Worm (Caenorhabditis elegans) whole organism, dauer: Measurements from ENCODE around the gene F47D12.6.

Experiments
- unc-62 ChIP-seq: sonication (generic microtip); optimal IDR thresholded peaks from 2 replicates; lab custom pipeline; 2017; ENCODE audit warnings: missing biosample characterization, missing genetic modification reagents, missing genetic modification characterization

F47D12.6 gene

ce11 chrIII:6254737-6255136 lies 32.4 kb downstream of the F47D12.6 start, which contains the start of gene srg-8:
Gene srg-8 (minus strand): TSS chrIII:6254837.
- TF ChIP-seq unc-62 (GFP tag; lab: Kevin White, UChicago), result no peak

- TF ChIP-seq unc-62 (GFP tag; lab: Kevin White, UChicago), result no peak
Measured at ce11 chrIII:6251511-6251910, 35.6 kb downstream of the F47D12.6 start, which contains the start of gene amdh-1. Gene amdh-1 (plus strand): TSS chrIII:6251811.

ce11 chrIII:6248064-6248687 lies 38.9 kb downstream of the F47D12.6 start, which contains the start of the genes gen-1 and stt-3:
Gene gen-1 (minus strand): TSS chrIII:6248158.
Gene stt-3 (plus strand): TSS chrIII:6248637.
- TF ChIP-seq unc-62 (GFP tag; lab: Kevin White, UChicago), result no peak

- TF ChIP-seq unc-62 (GFP tag; lab: Kevin White, UChicago), result no peak
Measured at ce11 chrIII:6245728-6246127, 41.4 kb downstream of the F47D12.6 start, which contains the start of gene bcas-2. Gene bcas-2 (minus strand): TSS chrIII:6245828.

ce11 chrIII:6240528-6240927 lies 46.6 kb downstream of the F47D12.6 start, which contains the start of gene T12A2.3:
Gene T12A2.3 (plus strand): TSS chrIII:6240828.
- no peak for TF ChIP-seq unc-62 (GFP tag; lab: Kevin White, UChicago)

ce11 chrIII:6236649-6237048 lies 50.4 kb downstream of the F47D12.6 start, which contains the start of gene T12A2.21:
Gene T12A2.21 (minus strand): TSS chrIII:6236749.
- TF ChIP-seq unc-62 (GFP tag; lab: Kevin White, UChicago), result no peak
